Worm (Caenorhabditis elegans): ENCODE data around the gene rom-1.

rom-1 gene

ce11 chrIII:4951210-4951609 is 44.2 kb downstream of the rom-1 start:
- no peak for TF ChIP-seq sptf-2 (GFP tag; optimal IDR thresholded peaks at IDR 0.05)
- TF ChIP-seq attf-5 (GFP tag; optimal IDR thresholded peaks at IDR 0.05), result no peak
- peak; percentile 91 for TF ChIP-seq zfh-2 (GFP tag; conservative IDR thresholded peaks at IDR 0.05)
- TF ChIP-seq B0336.3 (GFP tag; IDR thresholded peaks at IDR 0.05), result no peak
- no peak for TF ChIP-seq ets-4 (GFP tag; optimal IDR thresholded peaks at IDR 0.05)
- TF ChIP-seq F52B5.7 (tag; optimal IDR thresholded peaks at IDR 0.05), result no peak
- peak; percentile 69; the same call in 1 of the 2 replicates for TF ChIP-seq egrh-3 (GFP tag; IDR thresholded peaks at IDR 0.05)
- no peak for TF ChIP-seq somi-1 (GFP tag; optimal IDR thresholded peaks at IDR 0.05)

- TF ChIP-seq F22D6.2 (tag; optimal IDR thresholded peaks at IDR 0.05), result no peak
- TF ChIP-seq attf-5 (GFP tag; optimal IDR thresholded peaks at IDR 0.05), result no peak
- no peak for TF ChIP-seq nfya-1 (tag; optimal IDR thresholded peaks at IDR 0.05; ENCODE audit: borderline replicate concordance, insufficient read depth)
- no peak for TF ChIP-seq xnd-1 (tag; optimal IDR thresholded peaks at IDR 0.05)
- TF ChIP-seq nhr-90 (tag; optimal IDR thresholded peaks at IDR 0.05), result no peak
These were observed 44.8 kb downstream of the rom-1 start, which contains the start of gene flh-2 for ce11 chrIII:4951824-4952223. Gene flh-2 (plus strand): TSS chrIII:4952124.

- TF ChIP-seq F23B12.7 (tag; optimal IDR thresholded peaks at IDR 0.05; ENCODE audit: insufficient read depth) (no peak), egl-44 (GFP tag; IDR thresholded peaks at IDR 0.05) (no peak), nfyb-1 (GFP tag; IDR thresholded peaks at IDR 0.05) (peak; percentile 64; the same call in 1 of the 2 replicates), hlh-26 (GFP tag; conservative IDR thresholded peaks at IDR 0.05) (no peak)
These were observed 46.0 kb downstream of the rom-1 start for ce11 chrIII:4952970-4953369.

- TF ChIP-seq efl-1 (GFP tag; optimal IDR thresholded peaks at IDR 0.05) (no peak), tlf-1 (GFP tag; optimal IDR thresholded peaks at IDR 0.05) (no peak), ceh-100 (GFP tag; IDR thresholded peaks at IDR 0.05) (no peak)
These were observed 49.6 kb downstream of the rom-1 start, which contains the start of gene C26E6.1 for ce11 chrIII:4956566-4956965. Gene C26E6.1 (plus strand): TSS chrIII:4956866.

Data from whole organism, young adult.